Fruit fly (Drosophila melanogaster): ENCODE results near the gene Nepl6.

dm6 chr2L:6387068-6387467 lies 1.8 kb upstream of the Nepl6 start:
- TF ChIP-seq rn (GFP tag; IDR thresholded peaks at IDR 0.05) (no peak), Pif1A (GFP tag; optimal IDR thresholded peaks at IDR 0.05) (no peak), CG32121 (GFP tag; IDR thresholded peaks at IDR 0.05) (no peak), Pif1B (GFP tag; optimal IDR thresholded peaks at IDR 0.05) (no peak), D1 (tag; optimal IDR thresholded peaks at IDR 0.05) (no peak), EcR (GFP tag; optimal IDR thresholded peaks at IDR 0.05) (no peak), CG13204 (GFP tag; optimal IDR thresholded peaks at IDR 0.05) (no peak), gl (tag; optimal IDR thresholded peaks at IDR 0.05) (no peak), fd96Ca (GFP tag; IDR thresholded peaks at IDR 0.05) (no peak), CG10348 (GFP tag; IDR thresholded peaks at IDR 0.05) (no peak), CG15710 (tag; optimal IDR thresholded peaks at IDR 0.05) (no peak), CG17806 (tag; optimal IDR thresholded peaks at IDR 0.05) (no peak), CG8301 (tag; optimal IDR thresholded peaks at IDR 0.05) (no peak), CG34367 (tag; optimal IDR thresholded peaks at IDR 0.05) (no peak)

Measured in whole organism, pupa.